Worm (Caenorhabditis elegans): Measurements from ENCODE around the gene grl-5.

ce11 chrV:4400118-4400517 is 14.3 kb downstream of the grl-5 start, which contains the start of gene F13A2.4:
- TF ChIP-seq cey-2 (tag; optimal IDR thresholded peaks at IDR 0.05; ENCODE audit: borderline replicate concordance, insufficient read depth) (no peak), snpc-4 (tag; optimal IDR thresholded peaks at IDR 0.05) (no peak), sdz-12 (GFP tag; optimal IDR thresholded peaks at IDR 0.05) (no peak), nhr-25 (tag; optimal IDR thresholded peaks at IDR 0.05; ENCODE audit: borderline replicate concordance, insufficient read depth) (no peak), lin-15B (tag; optimal IDR thresholded peaks at IDR 0.05) (no peak), tra-1 (GFP tag; IDR thresholded peaks at IDR 0.05) (no peak), unc-62 (GFP tag; optimal IDR thresholded peaks at IDR 0.05 in 1 of 2) (no peak), unc-62 (tag; optimal IDR thresholded peaks at IDR 0.05) (no peak), attf-4 (tag; optimal IDR thresholded peaks at IDR 0.05) (no peak), egl-27 (tag; optimal IDR thresholded peaks at IDR 0.05) (no peak), lir-3 (tag; optimal IDR thresholded peaks at IDR 0.05) (no peak), lin-39 (tag; optimal IDR thresholded peaks at IDR 0.05) (no peak), mep-1 (tag; optimal IDR thresholded peaks at IDR 0.05) (no peak)

Data from whole organism, L4 larva.